Fruit fly (Drosophila melanogaster): ENCODE measurements around the gene CG13461.

The CG13461 gene

DNA sequence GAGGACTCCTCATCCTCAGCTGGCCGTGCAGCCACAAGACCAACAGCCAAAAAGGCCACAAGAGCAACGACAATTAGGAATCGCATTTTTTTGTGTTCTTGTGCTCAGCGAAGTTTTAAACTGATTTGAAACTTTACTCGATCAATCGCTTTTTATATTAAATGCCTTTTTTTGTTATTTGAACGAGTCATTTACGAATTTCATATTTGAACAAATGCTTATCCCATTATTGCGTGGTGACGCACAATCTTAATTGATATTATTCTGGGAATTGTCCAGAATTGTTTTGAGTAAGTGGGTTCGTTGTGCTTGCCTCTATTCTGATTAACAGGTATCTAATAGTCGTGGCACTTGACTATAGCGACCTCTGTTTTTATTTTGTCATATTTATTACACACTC is at the start of gene CG13461:
CG13461 (minus strand) TSS at position 101 of the 400 bp plus-strand sequence.
- TF ChIP-seq noc (tag; optimal IDR thresholded peaks at IDR 0.05), result no peak

DNA sequence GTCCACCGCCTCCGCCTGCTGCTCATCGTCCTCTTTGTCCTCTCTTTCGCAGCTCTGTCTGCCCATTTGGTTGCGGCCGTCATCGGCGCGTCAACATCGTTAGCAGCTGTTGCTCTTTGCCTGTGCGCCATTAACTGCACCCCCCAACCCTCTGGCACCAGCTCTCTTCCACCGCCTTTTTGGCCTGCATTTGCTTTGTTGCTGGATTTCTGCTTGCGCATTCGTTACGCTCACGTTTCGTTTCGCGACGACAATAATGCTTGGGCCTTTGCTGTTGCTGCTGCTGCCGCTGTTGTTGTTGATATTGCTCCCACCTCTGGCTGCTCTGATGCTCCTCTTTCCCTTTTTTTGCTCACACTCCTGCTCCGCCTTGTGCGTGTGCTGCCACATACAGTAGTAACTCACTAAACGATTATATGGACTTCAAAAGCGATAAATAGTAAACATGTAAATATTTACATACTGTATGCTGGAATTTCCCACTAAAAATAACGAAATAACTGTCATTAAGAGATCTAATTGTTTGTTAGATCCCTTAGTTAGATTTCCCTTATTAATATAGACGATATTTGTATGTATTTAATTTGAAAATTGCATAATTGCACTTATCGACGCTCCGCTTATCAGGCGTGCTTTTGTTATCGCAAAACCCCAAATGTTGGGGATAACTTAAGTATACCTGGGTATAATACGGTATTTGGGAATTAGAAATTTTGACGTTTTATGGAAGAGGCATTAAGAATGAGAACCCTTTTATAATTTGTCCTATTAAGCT is 49.5 kb upstream of the CG13461 start:
- TF ChIP-seq noc (tag; optimal IDR thresholded peaks at IDR 0.05), result no peak

DNA sequence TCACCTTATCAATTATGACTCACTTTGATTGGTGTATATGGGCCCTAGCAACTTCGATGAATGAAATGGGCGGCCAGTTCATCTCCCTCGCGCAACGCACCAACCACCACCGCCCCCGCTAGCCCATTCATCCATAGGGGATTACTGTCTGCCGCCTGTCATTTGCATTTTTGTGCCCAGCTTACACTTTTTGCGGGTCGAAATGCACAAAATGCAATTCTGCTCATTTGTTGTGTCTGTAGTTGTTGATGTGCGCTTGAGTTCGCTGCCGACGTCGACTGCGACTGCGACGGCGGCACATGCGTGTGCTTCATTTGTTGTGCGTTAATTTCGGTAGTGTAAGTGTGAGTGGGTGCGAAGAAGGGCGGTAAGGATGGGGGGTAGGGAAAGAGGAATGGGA is 48.7 kb upstream of the CG13461 start:
- TF ChIP-seq noc (tag; optimal IDR thresholded peaks at IDR 0.05), result no peak

DNA sequence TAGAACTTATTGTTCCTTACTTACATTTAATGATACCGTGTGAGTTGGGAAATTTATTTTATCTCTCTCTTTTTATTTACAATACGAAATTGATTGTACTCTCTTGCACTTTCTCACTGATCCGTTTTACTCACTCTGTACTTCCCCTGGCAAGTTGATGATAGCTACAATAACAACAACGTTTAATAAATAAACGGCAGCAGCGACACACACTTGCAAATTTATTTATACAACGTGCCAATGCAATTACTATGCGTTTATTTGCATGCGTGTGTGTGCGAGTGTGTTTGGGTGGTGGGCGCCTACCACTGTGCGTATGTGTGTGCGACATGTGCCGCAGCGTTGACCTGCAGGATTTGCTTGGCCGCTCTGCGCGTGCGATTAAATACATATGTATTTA is 47.3 kb upstream of the CG13461 start:
- no peak for TF ChIP-seq noc (tag; optimal IDR thresholded peaks at IDR 0.05)

DNA sequence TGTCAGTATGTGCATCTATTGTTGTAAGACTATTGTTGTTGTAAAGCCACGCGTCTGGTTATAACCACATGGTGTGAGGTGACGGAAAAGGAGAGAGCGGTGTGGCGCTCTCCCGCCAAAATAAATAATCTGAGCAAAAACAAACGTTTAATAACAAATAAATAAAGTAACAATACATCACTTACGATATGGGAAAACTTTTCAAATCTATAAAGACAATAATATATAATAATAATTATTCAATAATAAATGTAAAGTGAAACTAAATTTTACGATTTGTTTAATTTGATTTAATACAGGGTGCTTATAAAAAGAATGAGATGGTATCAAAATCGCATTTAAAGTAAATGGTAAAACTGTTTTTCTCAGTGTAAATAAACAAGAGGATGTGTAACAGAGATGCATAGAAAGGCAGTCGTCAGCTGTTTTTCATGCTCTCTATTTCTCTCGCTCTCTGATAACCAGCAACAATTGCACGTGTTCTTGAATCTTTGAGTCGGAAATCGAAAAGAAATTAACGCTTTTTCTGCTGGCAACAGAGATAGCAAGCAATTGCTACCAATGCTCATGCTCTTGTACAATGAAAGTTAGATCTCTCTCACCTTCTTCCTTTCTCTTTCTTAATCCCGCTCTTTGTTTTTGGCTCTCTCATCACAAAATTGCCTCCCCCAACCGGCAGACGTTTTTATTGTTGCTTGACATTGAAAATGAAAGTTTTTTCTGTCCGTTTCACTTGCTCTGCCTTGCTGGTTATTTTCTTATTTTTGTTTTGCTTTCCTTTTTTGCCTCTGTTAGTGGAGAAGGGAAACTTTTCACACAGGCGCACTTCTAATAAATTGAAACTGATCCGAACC is 46.6 kb upstream of the CG13461 start:
- TF ChIP-seq noc (tag; optimal IDR thresholded peaks at IDR 0.05), result peak; percentile 69

DNA sequence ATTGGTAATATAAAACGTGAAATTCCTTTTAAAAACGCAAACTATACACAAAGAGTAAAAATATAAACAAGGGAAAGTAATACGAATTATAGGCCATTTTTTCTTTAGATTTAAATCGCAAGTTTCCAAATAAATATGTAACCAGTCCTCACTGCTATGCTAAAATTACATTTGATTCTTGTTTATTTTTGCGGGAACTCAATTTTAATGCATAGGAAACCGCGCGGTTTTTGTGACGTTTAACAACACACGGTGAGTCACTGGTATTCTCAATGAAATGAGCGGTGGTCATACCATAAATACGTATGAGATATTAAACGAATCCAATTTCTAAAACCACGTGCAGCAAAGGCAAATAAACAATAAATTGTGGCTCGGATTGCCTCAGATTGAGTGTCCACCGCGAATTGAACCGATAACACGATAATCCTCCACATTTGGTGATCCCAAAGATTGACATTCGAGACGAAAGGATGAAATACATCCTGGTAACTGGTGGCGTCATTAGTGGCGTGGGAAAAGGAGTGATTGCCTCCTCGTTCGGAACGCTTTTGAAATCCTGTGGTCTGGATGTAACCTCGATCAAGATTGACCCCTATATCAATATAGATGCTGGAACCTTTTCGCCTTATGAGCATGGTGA is 45.7 kb upstream of the CG13461 start, which contains the start of gene Ctps:
Ctps (plus strand) TSS at position 37 of the 643 bp plus-strand sequence.
- no peak for TF ChIP-seq noc (tag; optimal IDR thresholded peaks at IDR 0.05)

DNA sequence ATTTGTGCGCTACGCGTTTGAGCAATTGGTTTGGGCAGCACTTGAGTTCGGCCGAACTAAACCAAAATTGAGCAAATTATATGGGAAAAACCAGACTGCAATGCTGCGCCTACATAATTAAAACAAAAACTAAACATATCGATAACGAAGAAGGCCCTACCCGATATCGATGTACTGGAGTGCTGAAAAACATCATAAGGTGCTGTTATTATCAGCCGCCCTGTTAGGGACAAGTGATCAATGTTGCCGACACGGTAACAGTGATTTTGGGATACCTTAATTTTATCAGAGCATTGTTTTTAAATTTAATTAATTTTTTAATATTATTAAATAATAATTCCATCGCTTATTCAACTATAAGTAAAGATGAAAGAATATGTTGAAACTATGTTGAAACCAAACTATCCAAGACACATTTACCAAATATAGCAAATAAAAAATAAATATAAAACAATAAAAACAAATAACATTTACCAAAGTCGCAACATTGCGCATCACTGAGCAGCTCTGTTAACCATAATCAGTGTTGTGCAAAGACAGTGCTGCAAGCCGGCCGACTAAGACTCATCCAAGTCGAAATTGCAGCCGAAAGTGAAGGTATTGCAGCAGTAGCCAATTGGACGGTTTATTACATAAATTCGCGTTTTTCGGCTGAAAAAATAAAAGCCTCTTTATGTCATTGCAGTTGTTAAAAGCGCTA is 42.4 kb upstream of the CG13461 start, which contains the start of the genes sstn, Plp and GlyRS:
sstn (minus strand) TSS at position 131 of the 700 bp plus-strand sequence.
Plp (minus strand) TSS at position 136 of the 700 bp plus-strand sequence.
GlyRS (plus strand) TSS at position 554 of the 700 bp plus-strand sequence.
- peak; percentile 58 for TF ChIP-seq noc (tag; optimal IDR thresholded peaks at IDR 0.05)

DNA sequence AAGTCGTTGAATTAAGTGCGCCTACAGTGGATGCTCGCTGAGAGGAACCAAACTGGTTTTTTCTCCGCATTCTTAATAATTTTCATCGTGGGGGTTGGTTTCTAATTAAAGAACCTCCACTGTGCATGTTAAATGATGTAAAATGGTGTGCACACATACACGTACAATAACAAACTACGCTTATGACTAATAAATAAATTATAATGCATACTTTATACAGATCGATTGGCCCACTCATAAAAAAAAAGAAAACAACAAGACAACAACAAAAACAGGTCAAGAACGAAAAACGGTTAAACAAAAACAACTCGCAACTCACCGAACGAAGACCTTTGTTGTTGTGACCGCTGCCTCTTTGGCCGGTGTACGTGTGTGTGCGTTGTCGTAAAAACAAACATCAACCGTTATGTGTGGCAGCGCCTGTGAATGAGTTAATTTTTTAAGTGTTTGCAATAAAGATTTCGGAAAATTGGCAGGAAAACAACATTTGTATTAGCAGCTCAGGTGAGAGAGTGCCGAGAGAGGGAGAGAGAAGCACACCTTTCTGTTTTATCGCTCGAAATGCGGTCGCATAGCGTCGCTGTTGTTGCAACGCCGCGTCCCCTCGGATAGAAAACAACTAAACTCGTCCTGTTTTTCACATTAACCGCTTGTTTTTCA is 41.8 kb upstream of the CG13461 start:
- TF ChIP-seq noc (tag; optimal IDR thresholded peaks at IDR 0.05), result no peak

DNA sequence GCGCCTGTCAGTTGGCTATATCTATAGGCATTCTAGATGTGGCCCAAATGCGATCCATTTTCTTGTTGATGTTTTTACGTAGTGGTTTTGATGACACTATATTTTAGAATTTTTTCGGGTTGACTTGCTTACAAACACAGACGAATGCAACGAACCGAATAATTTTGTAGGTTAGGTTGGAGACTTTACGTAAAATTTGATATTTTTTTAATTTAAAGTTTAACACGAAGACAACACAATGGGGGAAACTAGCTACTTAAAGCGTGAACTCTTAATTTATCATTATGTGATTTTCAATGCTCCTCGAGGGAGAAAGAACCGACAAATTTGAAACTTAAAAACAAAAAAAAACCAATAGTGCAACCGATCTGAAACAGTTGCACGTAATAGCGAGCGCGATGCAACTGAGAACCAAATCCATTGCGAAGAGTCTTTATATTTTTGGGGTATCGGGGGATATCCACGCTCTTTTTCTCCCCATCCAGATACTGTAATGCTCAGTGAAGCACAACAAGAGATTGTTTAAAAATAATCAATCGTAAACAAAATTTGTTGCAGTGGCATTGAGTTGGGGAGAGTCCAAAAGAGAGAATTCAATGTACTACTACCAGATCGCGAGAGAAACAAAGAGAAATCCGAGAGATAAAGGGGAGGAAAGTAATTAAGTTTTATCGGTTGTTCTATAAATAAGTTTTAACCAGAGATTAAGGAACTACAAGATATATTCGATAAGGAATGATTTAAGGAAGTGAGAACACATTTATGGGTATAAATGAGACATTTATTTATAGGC is 37.8 kb upstream of the CG13461 start:
- TF ChIP-seq noc (tag; optimal IDR thresholded peaks at IDR 0.05), result no peak

DNA sequence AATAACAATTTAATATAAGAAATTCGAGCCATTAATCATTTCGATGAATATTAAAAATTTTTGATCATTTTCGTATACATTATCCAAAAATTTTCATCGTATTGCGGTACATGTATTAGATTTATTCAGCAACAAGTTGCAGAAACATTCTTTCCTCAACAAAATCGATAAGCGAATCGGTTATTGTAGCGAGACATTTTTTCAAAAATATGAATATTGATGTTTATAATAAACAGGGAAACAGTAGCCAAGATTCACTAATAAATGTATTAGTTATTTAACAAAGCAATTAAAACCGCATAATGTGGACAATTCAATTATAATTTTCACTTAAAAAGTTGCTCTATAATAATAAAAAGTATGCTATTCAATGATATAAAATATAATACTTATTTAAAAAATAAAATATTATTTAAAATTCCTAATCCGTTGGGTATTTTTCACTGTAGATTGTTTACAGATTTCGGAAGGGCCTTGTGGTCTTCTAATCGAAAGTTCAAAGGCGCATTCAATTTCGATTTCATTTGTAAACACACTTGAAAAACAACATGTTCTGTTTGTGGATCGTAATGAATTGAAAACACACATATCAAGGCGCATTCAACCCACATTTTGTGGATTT is 36.9 kb upstream of the CG13461 start:
- TF ChIP-seq noc (tag; optimal IDR thresholded peaks at IDR 0.05), result no peak

DNA sequence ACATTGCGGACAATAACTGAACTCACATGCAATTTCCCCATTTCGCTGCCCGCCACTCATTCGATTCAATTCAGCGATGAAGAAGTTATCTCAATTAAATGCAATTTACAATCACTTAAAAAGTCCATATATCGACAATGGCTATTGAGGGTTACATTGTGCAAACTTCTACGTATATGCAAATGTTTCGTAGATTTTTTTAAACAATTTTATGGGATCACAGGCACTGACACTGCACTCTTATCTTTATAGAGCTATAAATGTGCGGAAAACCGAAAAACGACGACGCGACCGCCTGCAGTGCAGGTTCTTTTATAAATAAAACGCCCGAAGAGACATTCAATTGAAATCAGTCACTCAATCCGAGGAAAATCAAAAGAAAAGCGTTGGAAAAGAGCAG is 36.0 kb upstream of the CG13461 start:
- no peak for TF ChIP-seq noc (tag; optimal IDR thresholded peaks at IDR 0.05)

DNA sequence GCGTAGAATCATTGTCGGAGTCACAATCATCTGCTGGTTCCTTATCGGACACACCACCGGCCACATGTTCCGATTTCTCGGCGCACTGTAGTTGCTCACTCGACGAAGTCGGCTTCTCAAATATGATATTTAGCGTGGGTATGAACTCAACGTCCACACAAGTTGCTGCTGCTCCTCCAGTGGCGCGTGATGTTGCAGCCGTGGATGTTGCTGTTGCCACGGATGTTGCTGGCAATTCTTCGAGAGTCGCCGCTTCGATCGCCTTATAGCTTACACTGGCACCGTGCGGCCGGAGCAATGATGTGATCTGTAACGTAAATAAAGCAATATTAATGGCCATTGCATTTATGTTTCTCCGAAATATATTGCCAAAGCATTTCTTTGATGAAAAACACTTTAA is 32.0 kb upstream of the CG13461 start:
- TF ChIP-seq noc (tag; optimal IDR thresholded peaks at IDR 0.05), result no peak

DNA sequence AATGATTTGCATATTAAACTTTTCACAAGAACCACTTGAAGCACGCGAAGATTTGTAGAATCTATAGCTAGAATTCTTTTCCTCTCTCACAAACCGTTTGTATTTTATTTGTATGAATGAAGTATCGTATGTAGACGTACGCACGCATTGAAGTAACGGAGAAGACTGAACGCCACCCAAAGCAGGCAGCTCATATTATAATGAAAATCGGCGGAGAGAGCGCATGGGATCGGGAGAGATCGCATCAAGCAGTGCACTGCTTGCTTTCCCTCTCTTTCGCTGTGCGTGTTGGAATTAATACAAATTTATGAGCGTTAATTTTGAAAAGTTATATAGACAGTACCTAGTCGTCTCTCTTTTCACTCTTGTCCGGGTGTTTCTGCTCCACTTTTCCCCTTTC is 27.0 kb upstream of the CG13461 start:
- no peak for TF ChIP-seq noc (tag; optimal IDR thresholded peaks at IDR 0.05)

DNA sequence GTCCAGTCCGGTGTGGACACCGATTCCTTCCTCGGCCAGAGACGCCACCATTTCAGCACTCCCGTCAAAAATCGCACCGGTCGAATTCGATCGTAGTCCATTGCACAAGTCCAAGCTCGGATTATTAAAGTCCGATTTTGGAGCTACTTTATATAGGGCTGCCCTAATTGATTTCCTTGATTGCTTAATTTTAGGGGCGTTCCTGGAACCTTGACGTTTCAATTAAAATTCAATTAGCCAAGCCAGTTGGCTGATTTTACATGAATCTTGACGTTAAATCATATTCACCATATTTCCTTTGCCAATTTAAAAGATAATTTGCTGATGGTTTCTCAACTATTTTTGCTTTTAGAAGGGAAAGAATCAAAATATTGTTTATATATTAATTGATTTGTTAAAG is 26.1 kb upstream of the CG13461 start, which contains the start of gene Or71a:
Or71a (minus strand) TSS at position 101 of the 400 bp plus-strand sequence.
- no peak for TF ChIP-seq noc (tag; optimal IDR thresholded peaks at IDR 0.05)

Data from whole organism, larva.